Fruit fly (Drosophila melanogaster) whole organism, embryonic: ENCODE measurements around the gene CG43797.

ENCODE experiments used
- Ada2b ChIP-seq: fragments of 200-800 bp; sonication (Bioruptor generic); IDR thresholded peaks from 2 replicates; pipeline ENCODE4 v1.3.6; 2022; ENCODE audit warnings: missing biosample characterization, missing genetic modification characterization
- B-H2 ChIP-seq: fragments of 200-800 bp; sonication (Bioruptor generic); optimal IDR thresholded peaks from 2 replicates; lab custom pipeline; 2018; ENCODE audit warnings: missing biosample characterization, mild to moderate bottlenecking, missing genetic modification characterization
- CG10209 ChIP-seq: fragments of 200-800 bp; sonication (Bioruptor generic); optimal IDR thresholded peaks from 3 replicates; lab custom pipeline; 2017; ENCODE audit warnings: missing biosample characterization, mild to moderate bottlenecking, missing genetic modification characterization, missing genetic modification reagents
- CG11398 ChIP-seq: fragments of 200-800 bp; sonication (Bioruptor generic); optimal IDR thresholded peaks from 2 replicates; lab custom pipeline; 2016; ENCODE audit warnings: missing biosample characterization, missing genetic modification characterization
- CG11723 ChIP-seq: fragments of 200-800 bp; sonication (Bioruptor generic); optimal IDR thresholded peaks from 2 replicates; lab custom pipeline; 2017; ENCODE audit warnings: missing biosample characterization, mild to moderate bottlenecking, missing genetic modification characterization
- CG13296 ChIP-seq: fragments of 200-800 bp; sonication (Bioruptor generic); optimal IDR thresholded peaks from 3 replicates; lab custom pipeline; 2018; ENCODE audit warnings: missing biosample characterization, mild to moderate bottlenecking, missing genetic modification characterization
- CG15696 ChIP-seq: fragments of 200-800 bp; sonication (Bioruptor generic); optimal IDR thresholded peaks from 2 replicates; lab custom pipeline; 2019; ENCODE audit warnings: missing biosample characterization, mild to moderate bottlenecking, missing genetic modification characterization, moderate library complexity
- CG17361 ChIP-seq: fragments of 200-800 bp; sonication (Bioruptor generic); IDR thresholded peaks from 3 replicates; pipeline ENCODE4 v1.3.6; 2022; ENCODE audit warnings: missing biosample characterization, missing genetic modification characterization
- CG17829 ChIP-seq: fragments of 200-800 bp; optimal IDR thresholded peaks from 2 replicates; lab custom pipeline; 2019; ENCODE audit warnings: missing biosample characterization, mild to moderate bottlenecking, missing genetic modification characterization, moderate library complexity
- CG2875 ChIP-seq: fragments of 200-800 bp; sonication (Bioruptor generic); optimal IDR thresholded peaks from 2 replicates; lab custom pipeline; 2017; ENCODE audit warnings: missing biosample characterization, mild to moderate bottlenecking, missing genetic modification characterization, missing genetic modification reagents
- CG31388 ChIP-seq: fragments of 200-800 bp; sonication (Bioruptor generic); optimal IDR thresholded peaks from 2 replicates; lab custom pipeline; 2016; ENCODE audit warnings: missing biosample characterization, missing genetic modification characterization
- CG33557 ChIP-seq: fragments of 200-800 bp; sonication (Bioruptor generic); optimal IDR thresholded peaks from 2 replicates; lab custom pipeline; 2019; ENCODE audit warnings: missing biosample characterization, mild to moderate bottlenecking, missing genetic modification characterization, moderate library complexity
- CG4404 ChIP-seq: fragments of 200-800 bp; sonication (Bioruptor generic); IDR thresholded peaks from 2 replicates; pipeline ENCODE4 v1.3.6; 2022; ENCODE audit warnings: missing biosample characterization, missing genetic modification characterization
- CG4854 ChIP-seq: fragments of 200-800 bp; sonication (Bioruptor generic); optimal IDR thresholded peaks from 2 replicates; lab custom pipeline; 2016; ENCODE audit warnings: missing biosample characterization, missing genetic modification characterization, inconsistent platforms
- CG6689 ChIP-seq: fragments of 200-800 bp; sonication (Bioruptor generic); IDR thresholded peaks from 2 replicates; pipeline ENCODE4 v1.3.6; 2022; ENCODE audit warnings: missing biosample characterization, missing genetic modification characterization
- CG7271 ChIP-seq: fragments of 200-800 bp; sonication (Bioruptor generic); optimal IDR thresholded peaks from 2 replicates; lab custom pipeline; 2018; ENCODE audit warnings: missing biosample characterization, mild to moderate bottlenecking, missing genetic modification characterization, moderate library complexity
- CG8290 ChIP-seq, 3 experiments: fragments of 200-800 bp; sonication (Bioruptor generic); optimal IDR thresholded peaks; 2 replicates each; lab custom pipeline; 2016 to 2019; ENCODE audit warnings: missing biosample characterization in 3 of 3, missing genetic modification characterization in 3 of 3, mild to moderate bottlenecking in 2 of 3, moderate library complexity in 1 of 3
- CG9609 ChIP-seq: fragments of 200-800 bp; sonication (Bioruptor generic); optimal IDR thresholded peaks from 3 replicates; lab custom pipeline; 2016; ENCODE audit warnings: missing biosample characterization, missing genetic modification characterization
- CoRest ChIP-seq: fragments of 200-800 bp; sonication (Bioruptor generic); optimal IDR thresholded peaks from 3 replicates; lab custom pipeline; 2018; ENCODE audit warnings: missing biosample characterization, mild to moderate bottlenecking, missing genetic modification characterization, moderate library complexity
- D ChIP-seq, 2 experiments: fragments of 200-800 bp in 1 of 2; fragments of >200 bp in 1 of 2; sonication (Bioruptor generic) in 1 of 2; optimal IDR thresholded peaks; 2 replicates in 1 of 2; 3 replicates in 1 of 2; lab custom pipeline; 2017; ENCODE audit warnings: mild to moderate bottlenecking in 1 of 2, missing biosample characterization in 1 of 2, missing genetic modification characterization in 1 of 2, missing genetic modification reagents in 1 of 2
- Doc3 ChIP-seq: fragments of 200-800 bp; sonication (Bioruptor generic); IDR thresholded peaks from 3 replicates; pipeline ENCODE4 v1.3.6; 2022; ENCODE audit warnings: missing biosample characterization, missing genetic modification characterization; ENCODE audit not compliant: partially characterized antibody
- ERR ChIP-seq: fragments of 200-800 bp; sonication (Bioruptor generic); optimal IDR thresholded peaks from 2 replicates; lab custom pipeline; 2016; ENCODE audit warnings: missing biosample characterization, missing genetic modification characterization
- Fer2 ChIP-seq: fragments of 200-800 bp; sonication (Bioruptor generic); optimal IDR thresholded peaks from 2 replicates; lab custom pipeline; 2018; ENCODE audit warnings: missing biosample characterization, mild to moderate bottlenecking, missing genetic modification characterization, moderate library complexity
- Hr39 ChIP-seq: fragments of >200 bp; optimal IDR thresholded peaks from 2 replicates; lab custom pipeline; 2017
- Ravus ChIP-seq: fragments of 200-800 bp; sonication (Bioruptor generic); IDR thresholded peaks from 2 replicates; pipeline ENCODE4 v1.3.6; 2022; ENCODE audit warnings: missing biosample characterization, missing genetic modification characterization
- cas ChIP-seq: fragments of 200-800 bp; sonication (Bioruptor generic); IDR thresholded peaks from 2 replicates; pipeline ENCODE4 v1.3.6; 2022; ENCODE audit warnings: missing biosample characterization, missing genetic modification characterization
- ewg ChIP-seq: fragments of 200-800 bp; sonication (Bioruptor generic); optimal IDR thresholded peaks from 3 replicates; lab custom pipeline; 2017; ENCODE audit warnings: mild to moderate bottlenecking, missing biosample characterization, missing genetic modification reagents, missing genetic modification characterization
- fd3F ChIP-seq: fragments of 200-800 bp; sonication (Bioruptor generic); optimal IDR thresholded peaks from 2 replicates; lab custom pipeline; 2018; ENCODE audit warnings: missing biosample characterization, mild to moderate bottlenecking, missing genetic modification characterization, moderate library complexity
- fd96Cb ChIP-seq: fragments of 200-800 bp; sonication (Bioruptor generic); optimal IDR thresholded peaks from 2 replicates; lab custom pipeline; 2018; ENCODE audit warnings: missing biosample characterization, mild to moderate bottlenecking, missing genetic modification characterization, moderate library complexity
- gce ChIP-seq: fragments of 200-800 bp; sonication (Bioruptor generic); IDR thresholded peaks from 3 replicates; pipeline ENCODE4 v1.3.6; 2022; ENCODE audit warnings: missing biosample characterization, missing genetic modification characterization
- hkb ChIP-seq, 2 experiments: fragments of 200-800 bp in 1 of 2; fragments of >200 bp in 1 of 2; sonication (Bioruptor generic) in 1 of 2; IDR thresholded peaks in 1 of 2; optimal IDR thresholded peaks in 1 of 2; 2 replicates each; pipeline versions ENCODE4 v1.3.6 to Lab custom; 2017 to 2022; ENCODE audit warnings: missing biosample characterization in 1 of 2, missing genetic modification characterization in 1 of 2
- inv ChIP-seq: fragments of 200-800 bp; sonication (Bioruptor generic); IDR thresholded peaks from 2 replicates; pipeline ENCODE4 v1.3.6; 2022; ENCODE audit warnings: missing biosample characterization, missing genetic modification characterization; ENCODE audit not compliant: partially characterized antibody
- klu ChIP-seq: fragments of 200-800 bp; sonication (Bioruptor generic); IDR thresholded peaks from 2 replicates; pipeline ENCODE4 v1.3.6; 2022; ENCODE audit warnings: missing biosample characterization, missing genetic modification characterization
- lbe ChIP-seq: fragments of 200-800 bp; sonication (Bioruptor generic); optimal IDR thresholded peaks from 2 replicates; lab custom pipeline; 2016; ENCODE audit warnings: missing biosample characterization, mild to moderate bottlenecking, missing genetic modification characterization
- lmd ChIP-seq: fragments of 200-800 bp; sonication (Bioruptor generic); IDR thresholded peaks from 2 replicates; pipeline ENCODE4 v1.3.6; 2022; ENCODE audit warnings: missing biosample characterization, missing genetic modification characterization
- lola ChIP-seq, 3 experiments: fragments of >200 bp in 2 of 3; fragments of 200-800 bp in 1 of 3; sonication (Bioruptor generic) in 1 of 3; optimal IDR thresholded peaks; 2 replicates each; lab custom pipeline; 2017 to 2019; ENCODE audit warnings: missing biosample characterization in 3 of 3, missing genetic modification characterization in 3 of 3, mild to moderate bottlenecking in 1 of 3, moderate library complexity in 1 of 3
- luna ChIP-seq: fragments of 200-800 bp; sonication (Bioruptor generic); optimal IDR thresholded peaks from 2 replicates; lab custom pipeline; 2016; ENCODE audit warnings: missing biosample characterization, missing genetic modification characterization
- nom ChIP-seq: fragments of 200-800 bp; sonication (Bioruptor generic); optimal IDR thresholded peaks from 2 replicates; lab custom pipeline; 2017; ENCODE audit warnings: missing biosample characterization, missing genetic modification characterization, mild to moderate bottlenecking, moderate library complexity, missing genetic modification reagents
- pfk ChIP-seq: fragments of 200-800 bp; sonication (Bioruptor generic); optimal IDR thresholded peaks from 2 replicates; lab custom pipeline; 2018; ENCODE audit warnings: missing biosample characterization, mild to moderate bottlenecking, missing genetic modification characterization, moderate library complexity
- rib ChIP-seq: fragments of 200-800 bp; sonication (Bioruptor generic); IDR thresholded peaks from 2 replicates; pipeline ENCODE4 v1.3.6; 2022; ENCODE audit warnings: missing biosample characterization, missing genetic modification characterization
- row ChIP-seq: fragments of 200-800 bp; sonication (Bioruptor generic); IDR thresholded peaks from 3 replicates; pipeline ENCODE4 v1.3.6; 2022; ENCODE audit warnings: missing biosample characterization, missing genetic modification characterization
- sc ChIP-seq, 3 experiments: fragments of >200 bp in 2 of 3; fragments of 200-800 bp in 1 of 3; sonication (Bioruptor generic) in 1 of 3; optimal IDR thresholded peaks; 2 replicates in 2 of 3; 3 replicates in 1 of 3; lab custom pipeline; 2017; ENCODE audit warnings: mild to moderate bottlenecking in 1 of 3, missing biosample characterization in 1 of 3, missing genetic modification characterization in 1 of 3, missing genetic modification reagents in 1 of 3
- sob ChIP-seq: fragments of 200-800 bp; sonication (Bioruptor generic); IDR thresholded peaks from 2 replicates; pipeline ENCODE4 v1.3.6; 2022; ENCODE audit warnings: missing biosample characterization, missing genetic modification characterization
- tx ChIP-seq: fragments of 200-800 bp; sonication (Bioruptor generic); optimal IDR thresholded peaks from 2 replicates; lab custom pipeline; 2016; ENCODE audit warnings: missing biosample characterization, missing genetic modification characterization
- wdn ChIP-seq: fragments of 200-800 bp; sonication (Bioruptor generic); IDR thresholded peaks from 2 replicates; pipeline ENCODE4 v1.3.6; 2022; ENCODE audit warnings: missing biosample characterization, missing genetic modification characterization
- wor ChIP-seq: fragments of 200-800 bp; sonication (Bioruptor generic); IDR thresholded peaks from 2 replicates; pipeline ENCODE4 v1.3.6; 2022; ENCODE audit warnings: missing biosample characterization, missing genetic modification characterization
- zf30C ChIP-seq: fragments of 200-800 bp; sonication (Bioruptor generic); optimal IDR thresholded peaks from 3 replicates; lab custom pipeline; 2018; ENCODE audit warnings: missing biosample characterization, mild to moderate bottlenecking, missing genetic modification characterization

The CG43797 gene

dm6 chr2L:4045185-4045814 lies 45.5 kb downstream of the CG43797 start (continued):
- TF ChIP-seq lmd (GFP tag; lab: Robert Waterston, UW) (peak; percentile 48; the same call in 1 of the 2 replicates), CG15696 (tag; lab: Kevin White, UChicago) (peak; percentile 54), CG8290 (GFP tag; optimal IDR thresholded peaks at IDR 0.05; lab: Kevin White, UChicago) (no peak), CG8290 (tag; optimal IDR thresholded peaks at IDR 0.05; lab: Kevin White, UChicago) (no peak), tx (GFP tag; lab: Kevin White, UChicago) (no peak), Doc3 (GFP tag; lab: Robert Waterston, UW) (no peak), CG13296 (GFP tag; lab: Kevin White, UChicago) (no peak), CG17829 (tag; lab: Kevin White, UChicago) (peak; percentile 82), Fer2 (tag; lab: Kevin White, UChicago) (no peak), CG11398 (peak; percentile 3), cas (no peak), wor (GFP tag; lab: Robert Waterston, UW) (peak; percentile 69), lbe (GFP tag; lab: Kevin White, UChicago) (no peak), row (peak; percentile 70), B-H2 (GFP tag; lab: Kevin White, UChicago) (no peak), rib (GFP tag; lab: Robert Waterston, UW) (no peak), Hr39 (no peak), inv (no peak), gce (GFP tag; lab: Robert Waterston, UW) (0 out of 3 replicates have a peak, but pooled peaks have one; percentile 52), Ravus (no peak), sob (peak; percentile 30; the same call in 1 of the 2 replicates), Ada2b (no peak), CG33557 (GFP tag; lab: Kevin White, UChicago) (peak; percentile 71), D (optimal IDR thresholded peaks at IDR 0.05; lab: Kevin White, UChicago) (no peak), D (GFP tag; optimal IDR thresholded peaks at IDR 0.05; lab: Kevin White, UChicago) (peak; percentile 70), fd3F (GFP tag; lab: Kevin White, UChicago) (no peak), wdn (GFP tag; lab: Robert Waterston, UW) (no peak), lola (GFP tag; optimal IDR thresholded peaks at IDR 0.05; lab: Kevin White, UChicago) (peak in 1 of 3 experiments; percentile 83), luna (GFP tag; lab: Kevin White, UChicago) (no peak), ERR (GFP tag; lab: Kevin White, UChicago) (no peak), klu (no peak), CG10209 (GFP tag; lab: Kevin White, UChicago) (peak; percentile 50), pfk (GFP tag; lab: Kevin White, UChicago) (no peak), CG17361 (GFP tag; lab: Robert Waterston, UW) (peak; percentile 69), hkb (optimal IDR thresholded peaks at IDR 0.05; lab: Kevin White, UChicago) (no peak), hkb (GFP tag; IDR thresholded peaks at IDR 0.05; lab: Robert Waterston, UW) (peak; percentile 74), ewg (GFP tag; lab: Kevin White, UChicago) (peak; percentile 58), CoRest (peak; percentile 60), CG9609 (GFP tag; lab: Kevin White, UChicago) (peak; percentile 55), CG11723 (GFP tag; lab: Kevin White, UChicago) (no peak), CG4854 (GFP tag; lab: Kevin White, UChicago) (peak; percentile 12), fd96Cb (tag; lab: Kevin White, UChicago) (peak; percentile 53), CG6689 (GFP tag; lab: Robert Waterston, UW) (peak; percentile 66), CG2875 (GFP tag; lab: Kevin White, UChicago) (peak; percentile 70), CG4404 (GFP tag; lab: Robert Waterston, UW) (peak; percentile 55), CG7271 (tag; lab: Kevin White, UChicago) (no peak), sc (optimal IDR thresholded peaks at IDR 0.05; lab: Kevin White, UChicago) (no peak), sc (GFP tag; optimal IDR thresholded peaks at IDR 0.05; lab: Kevin White, UChicago) (peak; percentile 59), CG31388 (GFP tag; lab: Kevin White, UChicago) (peak; percentile 5), zf30C (GFP tag; lab: Kevin White, UChicago) (peak; percentile 62), nom (GFP tag; lab: Kevin White, UChicago) (peak; percentile 14)
